Fruit fly (Drosophila melanogaster) whole organism, prepupa: ENCODE results near the gene Cpr72Eb.

Source experiments
- CG34406 ChIP-seq: fragments of 200-800 bp; sonication (Bioruptor generic); optimal IDR thresholded peaks from 3 replicates; lab custom pipeline; 2016; ENCODE audit warnings: missing biosample characterization, missing genetic modification characterization
- CG8632 ChIP-seq: fragments of 200-800 bp; sonication (Bioruptor generic); optimal IDR thresholded peaks from 3 replicates; lab custom pipeline; 2016; ENCODE audit warnings: missing biosample characterization, missing genetic modification characterization
- Gug ChIP-seq: fragments of 200-800 bp; sonication (Bioruptor generic); IDR thresholded peaks from 2 replicates; pipeline ENCODE4 v1.3.6; 2022; ENCODE audit warnings: missing biosample characterization, missing genetic modification characterization
- OdsH ChIP-seq: fragments of 200-800 bp; sonication (Bioruptor generic); optimal IDR thresholded peaks from 3 replicates; lab custom pipeline; 2016; ENCODE audit warnings: missing biosample characterization, missing genetic modification characterization

DNA sequence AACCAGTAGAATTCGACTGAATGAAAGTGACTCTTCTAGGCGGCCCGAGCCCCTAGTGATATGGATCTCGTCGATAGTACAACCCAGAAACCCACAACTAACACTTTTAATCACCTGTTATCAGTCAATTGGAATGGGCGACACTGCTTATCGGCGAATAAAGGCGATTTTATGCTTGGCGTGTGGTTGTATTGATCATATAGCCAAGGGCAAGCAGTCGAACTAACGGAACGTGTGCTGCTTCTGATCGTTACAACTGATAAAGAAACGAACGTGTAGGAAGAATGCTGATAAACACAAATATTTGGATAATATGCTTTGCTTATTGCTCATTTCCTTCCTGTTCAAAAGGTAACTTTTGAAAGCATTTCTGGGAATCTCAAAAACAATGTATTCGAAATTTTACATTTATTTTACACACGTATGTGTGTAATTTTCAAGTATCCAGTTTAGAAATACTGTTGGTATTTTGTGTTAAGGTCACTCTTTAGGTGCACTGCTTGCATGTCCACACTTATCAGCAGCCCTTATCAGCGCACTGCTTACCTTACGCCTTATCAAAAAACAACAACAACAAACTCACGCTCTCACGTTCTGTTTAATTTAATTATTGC is 16.6 kb downstream of the Cpr72Eb start, which contains the start of gene Agpat4:
- TF ChIP-seq OdsH: no peak
- TF ChIP-seq CG8632: no peak
- no peak for TF ChIP-seq CG34406 (GFP tag; lab: Kevin White, UChicago)
- no peak for TF ChIP-seq Gug (GFP tag; lab: Robert Waterston, UW)
